Worm (Caenorhabditis elegans) whole organism, L1 larva: ENCODE results near the gene idpb-5.

Experiments
- C16A3.4 ChIP-seq: fragments of 150-350 bp; optimal IDR thresholded peaks from 2 replicates; lab custom pipeline; 2014; ENCODE audit warnings: missing biosample characterization, missing genetic modification characterization
- F16B12.6 ChIP-seq: fragments of 150-350 bp; optimal IDR thresholded peaks from 2 replicates; lab custom pipeline; 2014; ENCODE audit warnings: missing biosample characterization, missing genetic modification characterization
- ama-1 ChIP-seq: fragments of 150-350 bp; optimal IDR thresholded peaks from 2 replicates; lab custom pipeline; 2014
- blmp-1 ChIP-seq: fragments of 150-350 bp; optimal IDR thresholded peaks from 2 replicates; lab custom pipeline; 2014; ENCODE audit warnings: missing biosample characterization, missing genetic modification characterization
- ceh-63 ChIP-seq: fragments of 200-800 bp; sonication (Bioruptor generic); optimal IDR thresholded peaks from 2 replicates; lab custom pipeline; 2018; ENCODE audit warnings: mild to moderate bottlenecking, missing genetic modification characterization, missing compliant biosample characterization
- ceh-8 ChIP-seq: fragments of 200-800 bp; sonication (Bioruptor generic); optimal IDR thresholded peaks from 2 replicates; lab custom pipeline; 2018; ENCODE audit warnings: mild to moderate bottlenecking, missing genetic modification characterization, moderate library complexity, missing compliant biosample characterization
- ceh-82 ChIP-seq, 3 experiments: fragments of 150-350 bp in 1 of 3; sonication (generic microtip) in 2 of 3; optimal IDR thresholded peaks; 2 replicates each; lab custom pipeline; 2014 to 2017; ENCODE audit warnings: missing biosample characterization in 3 of 3, missing genetic modification characterization in 3 of 3
- ceh-88 ChIP-seq: fragments of 200-800 bp; sonication (Bioruptor generic); IDR thresholded peaks from 2 replicates; pipeline ENCODE4 v1.3.6; 2022; ENCODE audit warnings: missing genetic modification characterization, missing compliant biosample characterization
- ceh-90 ChIP-seq: sonication (generic microtip); optimal IDR thresholded peaks from 2 replicates; lab custom pipeline; 2016; ENCODE audit warnings: missing genetic modification characterization, missing compliant biosample characterization
- ces-1 ChIP-seq: fragments of 150-350 bp; optimal IDR thresholded peaks from 2 replicates; lab custom pipeline; 2014; ENCODE audit warnings: missing biosample characterization, missing genetic modification reagents, missing genetic modification characterization
- dpl-1 ChIP-seq, 3 experiments: fragments of 150-350 bp in 2 of 3; sonication (generic microtip) in 1 of 3; optimal IDR thresholded peaks; 2 replicates each; lab custom pipeline; 2014 to 2017; ENCODE audit warnings: missing biosample characterization in 3 of 3, missing genetic modification characterization in 3 of 3, missing genetic modification reagents in 3 of 3
- efl-1 ChIP-seq, 4 experiments: fragments of 150-350 bp; optimal IDR thresholded peaks in 3 of 4; peaks in 1 of 4; 1 replicate in 1 of 4; 2 replicates in 3 of 4; lab custom pipeline; 2014; ENCODE audit warnings: missing biosample characterization in 2 of 4, missing genetic modification characterization in 2 of 4, missing genetic modification reagents in 2 of 4
- efl-3 ChIP-seq: fragments of 200-800 bp; sonication (Bioruptor generic); optimal IDR thresholded peaks from 2 replicates; lab custom pipeline; 2018; ENCODE audit warnings: mild to moderate bottlenecking, missing genetic modification characterization, missing compliant biosample characterization
- elt-3 ChIP-seq, 6 experiments: fragments of 150-350 bp in 1 of 6; sonication (generic microtip); optimal IDR thresholded peaks; 2 replicates each; lab custom pipeline; 2017 to 2018; ENCODE audit warnings: missing biosample characterization in 6 of 6, missing genetic modification characterization in 6 of 6, inconsistent platforms in 1 of 6
- fkh-10 ChIP-seq: sonication (generic microtip); optimal IDR thresholded peaks from 2 replicates; lab custom pipeline; 2017; ENCODE audit warnings: missing biosample characterization, missing genetic modification reagents, missing genetic modification characterization
- grh-1 ChIP-seq: fragments of 200-800 bp; sonication (Bioruptor generic); IDR thresholded peaks from 2 replicates; pipeline ENCODE4 v1.3.6; 2022; ENCODE audit warnings: missing genetic modification reagents, missing genetic modification characterization, missing compliant biosample characterization
- hlh-17 ChIP-seq: fragments of 200-800 bp; sonication (Bioruptor generic); optimal IDR thresholded peaks from 2 replicates; lab custom pipeline; 2018; ENCODE audit warnings: missing genetic modification characterization, mild to moderate bottlenecking, missing compliant biosample characterization, moderate library complexity, borderline replicate concordance
- irx-1 ChIP-seq: sonication (generic microtip); optimal IDR thresholded peaks from 2 replicates; lab custom pipeline; 2016; ENCODE audit warnings: missing genetic modification characterization, missing compliant biosample characterization
- isw-1 ChIP-seq: fragments of 200-800 bp; sonication (Bioruptor generic); IDR thresholded peaks from 2 replicates; pipeline ENCODE4 v1.3.6; 2022; ENCODE audit warnings: missing genetic modification characterization, missing compliant biosample characterization
- jun-1 ChIP-seq: fragments of 150-350 bp; optimal IDR thresholded peaks from 2 replicates; lab custom pipeline; 2014; ENCODE audit warnings: missing biosample characterization, missing genetic modification reagents, missing genetic modification characterization
- lin-35 ChIP-seq, 2 experiments: fragments of 150-350 bp; optimal IDR thresholded peaks; 2 replicates each; lab custom pipeline; 2014; ENCODE audit warnings: missing biosample characterization in 2 of 2, missing genetic modification characterization in 2 of 2, missing genetic modification reagents in 2 of 2
- lsy-2 ChIP-seq, 2 experiments: fragments of 150-350 bp; optimal IDR thresholded peaks; 2 replicates each; lab custom pipeline; 2014; ENCODE audit warnings: missing biosample characterization in 2 of 2, missing genetic modification characterization in 2 of 2
- mdl-1 ChIP-seq, 2 experiments: fragments of 150-350 bp; optimal IDR thresholded peaks; 2 replicates each; lab custom pipeline; 2014 to 2017; ENCODE audit warnings: missing biosample characterization in 2 of 2, missing genetic modification characterization in 2 of 2, inconsistent platforms in 1 of 2
- mef-2 ChIP-seq: fragments of 150-350 bp; optimal IDR thresholded peaks from 2 replicates; lab custom pipeline; 2014; ENCODE audit warnings: missing biosample characterization, missing genetic modification characterization
- nhr-11 ChIP-seq: fragments of 150-350 bp; optimal IDR thresholded peaks from 2 replicates; lab custom pipeline; 2014; ENCODE audit warnings: missing biosample characterization, missing genetic modification characterization
- nhr-12 ChIP-seq: sonication (generic microtip); optimal IDR thresholded peaks from 2 replicates; lab custom pipeline; 2017; ENCODE audit warnings: missing biosample characterization, missing genetic modification characterization
- nhr-47 ChIP-seq: sonication (generic microtip); optimal IDR thresholded peaks from 2 replicates; lab custom pipeline; 2016; ENCODE audit warnings: mild to moderate bottlenecking, missing genetic modification characterization, moderate library complexity, missing compliant biosample characterization
- nhr-76 ChIP-seq: sonication (generic microtip); optimal IDR thresholded peaks from 2 replicates; lab custom pipeline; 2017; ENCODE audit warnings: missing biosample characterization, missing genetic modification characterization
- rnt-1 ChIP-seq: sonication (generic microtip); optimal IDR thresholded peaks from 2 replicates; lab custom pipeline; 2016; ENCODE audit warnings: mild to moderate bottlenecking, missing genetic modification characterization, moderate library complexity, missing compliant biosample characterization
- skn-1 ChIP-seq: fragments of 150-350 bp; optimal IDR thresholded peaks from 2 replicates; lab custom pipeline; 2014; ENCODE audit warnings: missing biosample characterization, missing genetic modification characterization
- snu-23 ChIP-seq: sonication (generic microtip); optimal IDR thresholded peaks from 2 replicates; lab custom pipeline; 2016; ENCODE audit warnings: missing genetic modification characterization, missing compliant biosample characterization
- sptf-1 ChIP-seq: fragments of 150-350 bp; optimal IDR thresholded peaks from 2 replicates; lab custom pipeline; 2014; ENCODE audit warnings: missing biosample characterization, missing genetic modification characterization
- sup-37 ChIP-seq: fragments of 200-800 bp; sonication (Bioruptor generic); optimal IDR thresholded peaks from 2 replicates; lab custom pipeline; 2018; ENCODE audit warnings: mild to moderate bottlenecking, missing genetic modification characterization, missing compliant biosample characterization
- tbx-2 ChIP-seq: sonication (generic microtip); optimal IDR thresholded peaks from 2 replicates; lab custom pipeline; 2016; ENCODE audit warnings: missing genetic modification characterization, missing compliant biosample characterization
- tlp-1 ChIP-seq: fragments of 150-350 bp; optimal IDR thresholded peaks from 2 replicates; lab custom pipeline; 2014; ENCODE audit warnings: missing biosample characterization, missing genetic modification characterization
- unc-98 ChIP-seq: fragments of 200-800 bp; sonication (Bioruptor generic); IDR thresholded peaks from 2 replicates; pipeline ENCODE4 v1.3.6; 2022; ENCODE audit warnings: missing genetic modification characterization, missing compliant biosample characterization
- xbp-1 ChIP-seq: sonication (generic microtip); optimal IDR thresholded peaks from 2 replicates; lab custom pipeline; 2016; ENCODE audit warnings: missing genetic modification characterization, missing compliant biosample characterization
- ztf-11 ChIP-seq, 2 experiments: sonication (generic microtip); optimal IDR thresholded peaks; 2 replicates each; lab custom pipeline; 2016 to 2017; ENCODE audit warnings: missing genetic modification characterization in 2 of 2, missing biosample characterization in 1 of 2, missing compliant biosample characterization in 1 of 2
- ztf-4 ChIP-seq: fragments of 150-350 bp; optimal IDR thresholded peaks from 2 replicates; lab custom pipeline; 2014; ENCODE audit warnings: missing biosample characterization, missing genetic modification characterization

The idpb-5 gene

ce11 chrV:11826967-11827366, 12.4 kb upstream of the idpb-5 start, which contains the start of the genes mpst-1 and D2023.6 (continued):
- TF ChIP-seq dpl-1 (GFP tag; optimal IDR thresholded peaks at IDR 0.05; lab: Kevin White, UChicago) (no peak), sup-37 (GFP tag; lab: Kevin White, UChicago) (no peak), snu-23 (peak; percentile 6), lsy-2 (tag; optimal IDR thresholded peaks at IDR 0.05; lab: Kevin White, UChicago) (peak in 1 of 2 experiments; percentile 40), unc-98 (GFP tag; lab: Robert Waterston, UW) (no peak), C16A3.4 (tag; lab: Kevin White, UChicago) (no peak), ceh-82 (tag; optimal IDR thresholded peaks at IDR 0.05; lab: Kevin White, UChicago) (no peak), mdl-1 (tag; optimal IDR thresholded peaks at IDR 0.05; lab: Kevin White, UChicago) (no peak), nhr-47 (no peak), lin-35 (GFP tag; optimal IDR thresholded peaks at IDR 0.05; lab: Kevin White, UChicago) (peak in 1 of 2 experiments; percentile 35), efl-1 (optimal IDR thresholded peaks at IDR 0.05; lab: Kevin White, UChicago) (peak; percentile 18 to 27), efl-1 (GFP tag; optimal IDR thresholded peaks at IDR 0.05 in 1 of 2; lab: Kevin White, UChicago) (peak in 1 of 2 experiments; percentile 3), nhr-76 (no peak), sptf-1 (tag; lab: Kevin White, UChicago) (no peak), efl-3 (GFP tag; lab: Kevin White, UChicago) (no peak), ztf-4 (tag; lab: Kevin White, UChicago) (no peak), ztf-11 (tag; optimal IDR thresholded peaks at IDR 0.05; lab: Kevin White, UChicago) (no peak), F16B12.6 (tag; lab: Kevin White, UChicago) (no peak), mef-2 (tag; lab: Kevin White, UChicago) (no peak), jun-1 (tag; lab: Kevin White, UChicago) (no peak), blmp-1 (peak; percentile 26), ces-1 (GFP tag; lab: Kevin White, UChicago) (no peak), elt-3 (tag; optimal IDR thresholded peaks at IDR 0.05; lab: Kevin White, UChicago) (no peak), irx-1 (tag; lab: Kevin White, UChicago) (no peak), tbx-2 (no peak), xbp-1 (no peak), ceh-8 (GFP tag; lab: Kevin White, UChicago) (no peak), ceh-90 (no peak), ama-1 (no peak)
- TF ChIP-seq, all 84 proteins: peak for 7

- TF ChIP-seq rnt-1 (tag; lab: Kevin White, UChicago) (no peak), nhr-76 (no peak), mdl-1 (tag; optimal IDR thresholded peaks at IDR 0.05; lab: Kevin White, UChicago) (no peak), elt-3 (tag; optimal IDR thresholded peaks at IDR 0.05; lab: Kevin White, UChicago) (peak in 1 of 6 experiments; percentile 5), ama-1 (no peak), ceh-63 (no peak), nhr-12 (tag; lab: Kevin White, UChicago) (no peak), blmp-1 (peak; percentile 14), xbp-1 (no peak), skn-1 (no peak), jun-1 (tag; lab: Kevin White, UChicago) (no peak), isw-1 (GFP tag; lab: Robert Waterston, UW) (no peak), grh-1 (0 out of 2 replicates have a peak, but pooled peaks have one; percentile 16)
Observed at ce11 chrV:11829282-11829681, 10.0 kb upstream of the idpb-5 start, which contains the start of gene col-158. Gene col-158, plus strand, starts transcription at chrV:11829582.

ce11 chrV:11833319-11833718, 6.0 kb upstream of the idpb-5 start, which contains the start of gene pho-8:
Gene pho-8, plus strand, starts transcription at chrV:11833619.
- TF ChIP-seq ztf-11 (tag; optimal IDR thresholded peaks at IDR 0.05; lab: Kevin White, UChicago) (no peak), tbx-2 (no peak), hlh-17 (GFP tag; lab: Kevin White, UChicago) (no peak), ztf-4 (tag; lab: Kevin White, UChicago) (no peak), nhr-11 (tag; lab: Kevin White, UChicago) (no peak), unc-98 (GFP tag; lab: Robert Waterston, UW) (no peak), fkh-10 (no peak), rnt-1 (tag; lab: Kevin White, UChicago) (no peak), ceh-90 (no peak), nhr-12 (tag; lab: Kevin White, UChicago) (no peak), ceh-88 (GFP tag; lab: Robert Waterston, UW) (no peak), tlp-1 (tag; lab: Kevin White, UChicago) (no peak), dpl-1 (GFP tag; optimal IDR thresholded peaks at IDR 0.05; lab: Kevin White, UChicago) (no peak), ces-1 (GFP tag; lab: Kevin White, UChicago) (no peak), F16B12.6 (tag; lab: Kevin White, UChicago) (no peak), skn-1 (no peak)
